Worm (Caenorhabditis elegans) whole organism, L1 larva: Measurements from ENCODE around the gene H35N09.2.

Experiments
- mdl-1 ChIP-seq, 2 experiments: fragments of 150-350 bp; optimal IDR thresholded peaks; 2 replicates each; lab custom pipeline; 2014 to 2017; ENCODE audit warnings: missing biosample characterization in 2 of 2, missing genetic modification characterization in 2 of 2, inconsistent platforms in 1 of 2
- nhr-76 ChIP-seq: sonication (generic microtip); optimal IDR thresholded peaks from 2 replicates; lab custom pipeline; 2017; ENCODE audit warnings: missing biosample characterization, missing genetic modification characterization
- unc-130 ChIP-seq: fragments of 150-350 bp; optimal IDR thresholded peaks from 2 replicates; lab custom pipeline; 2017; ENCODE audit warnings: missing biosample characterization, missing genetic modification characterization, inconsistent platforms

- TF ChIP-seq unc-130 (tag; lab: Kevin White, UChicago) (no peak), mdl-1 (tag; optimal IDR thresholded peaks at IDR 0.05; lab: Kevin White, UChicago) (no peak), nhr-76 (tag; lab: Kevin White, UChicago) (no peak)
Observed at ce11 chrX:8554029-8554428, 50.8 kb downstream of the H35N09.2 start.
